Worm (Caenorhabditis elegans) whole organism, L1 larva: ENCODE results near the gene frpr-2.

Experiments used
- aha-1 ChIP-seq: fragments of 150-350 bp; optimal IDR thresholded peaks from 2 replicates; lab custom pipeline; 2014; ENCODE audit warnings: missing biosample characterization, missing genetic modification characterization
- elt-3 ChIP-seq, 6 experiments: fragments of 150-350 bp in 1 of 6; sonication (generic microtip); optimal IDR thresholded peaks; 2 replicates each; lab custom pipeline; 2017 to 2018; ENCODE audit warnings: missing biosample characterization in 6 of 6, missing genetic modification characterization in 6 of 6, inconsistent platforms in 1 of 6
- nhr-19 ChIP-seq: fragments of 200-800 bp; sonication (Bioruptor generic); conservative IDR thresholded peaks from 2 replicates; pipeline ENCODE4 v1.3.6; 2022; ENCODE audit warnings: missing genetic modification characterization, missing compliant biosample characterization
- nhr-237 ChIP-seq: fragments of 150-350 bp; optimal IDR thresholded peaks from 2 replicates; lab custom pipeline; 2014; ENCODE audit warnings: missing biosample characterization, missing genetic modification characterization

DNA sequence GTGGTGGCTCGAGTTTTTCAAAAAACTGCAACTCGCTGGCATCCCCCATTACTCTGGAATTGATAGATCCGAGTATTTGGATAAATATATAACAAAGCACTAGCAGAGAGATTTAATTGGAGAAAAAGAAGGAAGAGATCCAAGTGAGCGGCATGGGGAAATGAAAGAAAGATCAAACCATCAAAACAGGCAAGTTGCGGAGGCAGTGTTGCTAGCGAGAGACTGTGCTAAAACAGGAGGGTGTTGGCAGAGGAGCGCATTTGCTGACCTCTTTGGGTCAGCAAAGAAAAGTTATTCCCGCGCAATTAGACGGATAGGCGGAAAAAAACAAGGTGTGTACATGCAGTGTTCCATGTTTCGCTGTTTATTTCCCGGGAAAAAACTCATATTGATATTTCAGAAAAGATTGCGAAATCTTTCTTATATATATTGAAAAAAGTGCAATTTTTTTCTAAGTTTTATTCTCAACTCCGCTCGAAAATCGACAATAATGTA lies 10.4 kb downstream of the frpr-2 start, which contains the start of gene ppk-3:
- TF ChIP-seq aha-1 (tag; lab: Kevin White, UChicago), result no peak
- peak in 5 of 6 experiments; percentile 50 to 87 (median 64) for TF ChIP-seq elt-3 (tag; optimal IDR thresholded peaks at IDR 0.05; lab: Kevin White, UChicago)
- TF ChIP-seq nhr-237 (tag; lab: Kevin White, UChicago), result peak; percentile 29
- TF ChIP-seq nhr-19, result peak; percentile 91
